Fruit fly (Drosophila melanogaster): ENCODE results near the gene B4.

Gene B4

DNA sequence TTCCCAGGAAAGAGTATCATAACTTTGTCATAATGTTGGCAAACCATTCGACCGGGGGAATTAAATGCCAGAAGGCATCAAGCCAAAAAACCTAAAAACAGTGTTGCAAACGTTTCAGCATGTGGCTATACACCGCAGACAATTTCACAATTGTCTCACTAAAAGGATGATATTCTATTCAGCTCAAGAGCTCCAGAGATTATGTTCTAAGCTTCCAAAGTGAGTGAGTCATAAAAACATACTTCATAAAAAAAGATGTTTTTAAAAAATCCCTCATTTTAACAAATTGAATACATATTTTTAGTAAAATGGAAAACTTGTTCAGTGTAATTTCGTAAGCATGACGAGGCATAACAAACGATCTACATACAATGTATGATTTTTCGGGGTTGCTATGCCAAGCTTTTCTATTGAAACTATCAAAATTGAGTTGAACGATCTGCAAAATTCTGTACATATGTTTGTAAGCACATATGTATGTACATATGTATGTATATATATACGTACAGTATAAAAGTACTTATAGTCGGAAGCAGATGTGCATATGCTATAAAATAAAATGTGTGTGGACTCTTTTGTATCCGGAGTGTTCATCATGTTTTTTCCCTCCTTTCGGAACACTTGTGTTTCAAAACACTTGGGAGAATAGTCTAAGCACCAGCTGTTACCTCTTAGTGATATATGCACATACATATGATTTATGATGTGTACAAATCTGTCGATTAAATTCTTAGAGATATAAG, 34.0 kb downstream of the B4 start (continued):
- TF ChIP-seq caup (GFP tag; optimal IDR thresholded peaks at IDR 0.05; ENCODE audit: severe bottlenecking) (peak; percentile 50), Dek (tag; optimal IDR thresholded peaks at IDR 0.05) (peak; percentile 67), CG17829 (tag; optimal IDR thresholded peaks at IDR 0.05) (peak; percentile 78), CG17802 (tag; optimal IDR thresholded peaks at IDR 0.05) (peak; percentile 66), Dbx (GFP tag; IDR thresholded peaks at IDR 0.05) (peak; percentile 34; the same call in 2 of the 3 replicates), gro (GFP tag; optimal IDR thresholded peaks at IDR 0.05) (peak; percentile 80), CG10267 (tag; optimal IDR thresholded peaks at IDR 0.05) (peak; percentile 69), kay (GFP tag; optimal IDR thresholded peaks at IDR 0.05) (peak; percentile 69), CG4424 (GFP tag; optimal IDR thresholded peaks at IDR 0.05) (peak; percentile 82), abd-A (tag; optimal IDR thresholded peaks at IDR 0.05) (no peak), Dfd (GFP tag; optimal IDR thresholded peaks at IDR 0.05) (no peak), al (GFP tag; IDR thresholded peaks at IDR 0.05) (peak; percentile 82), fd96Cb (tag; optimal IDR thresholded peaks at IDR 0.05) (peak; percentile 69), CG31224 (GFP tag; IDR thresholded peaks at IDR 0.05) (peak; percentile 77), Side (GFP tag; optimal IDR thresholded peaks at IDR 0.05) (peak; percentile 73), Doc2 (GFP tag; IDR thresholded peaks at IDR 0.05) (no peak; the same call in 1 of the 2 replicates), CG30431 (GFP tag; optimal IDR thresholded peaks at IDR 0.05) (peak; percentile 44), crol (GFP tag; IDR thresholded peaks at IDR 0.05) (no peak), tll (GFP tag; optimal IDR thresholded peaks at IDR 0.05) (no peak), sob (GFP tag; IDR thresholded peaks at IDR 0.05) (peak; percentile 42), CG1792 (GFP tag; optimal IDR thresholded peaks at IDR 0.05) (peak; percentile 83), vvl (GFP tag; IDR thresholded peaks at IDR 0.05) (peak; percentile 53), CG6854 (GFP tag; optimal IDR thresholded peaks at IDR 0.05) (no peak), D19B (GFP tag; optimal IDR thresholded peaks at IDR 0.05) (peak; percentile 40), CG10274 (GFP tag; optimal IDR thresholded peaks at IDR 0.05) (peak; percentile 50), gcm2 (GFP tag; optimal IDR thresholded peaks at IDR 0.05) (peak; percentile 15), CG7271 (tag; optimal IDR thresholded peaks at IDR 0.05) (no peak), CG2120 (GFP tag; optimal IDR thresholded peaks at IDR 0.05) (peak; percentile 65), CG8478 (optimal IDR thresholded peaks at IDR 0.05) (no peak), wor (GFP tag; IDR thresholded peaks at IDR 0.05) (peak; percentile 41), zfh1 (GFP tag; IDR thresholded peaks at IDR 0.05) (peak; percentile 64), lbe (GFP tag; optimal IDR thresholded peaks at IDR 0.05) (no peak), CG14441 (GFP tag; IDR thresholded peaks at IDR 0.05) (peak; percentile 88), sens-2 (GFP tag; IDR thresholded peaks at IDR 0.05) (no peak), Hr3 (GFP tag; optimal IDR thresholded peaks at IDR 0.05) (peak; percentile 49), NFAT (GFP tag; IDR thresholded peaks at IDR 0.05) (peak; percentile 66), CG6683 (GFP tag; optimal IDR thresholded peaks at IDR 0.05) (no peak), CG13424 (tag; optimal IDR thresholded peaks at IDR 0.05) (peak; percentile 45), ems (GFP tag; optimal IDR thresholded peaks at IDR 0.05) (peak; percentile 82), CG17568 (GFP tag; optimal IDR thresholded peaks at IDR 0.05) (peak; percentile 65), CG18476 (GFP tag; optimal IDR thresholded peaks at IDR 0.05) (peak; percentile 76), CG42726 (GFP tag; IDR thresholded peaks at IDR 0.05; ENCODE audit: partially characterized antibody) (no peak), CG1529 (GFP tag; optimal IDR thresholded peaks at IDR 0.05) (no peak), Eip74EF (GFP tag; optimal IDR thresholded peaks at IDR 0.05) (peak in 1 of 2 experiments; percentile 70), so (GFP tag; IDR thresholded peaks at IDR 0.05) (peak; percentile 74; the same call in 2 of the 3 replicates), bcd (GFP tag; optimal IDR thresholded peaks at IDR 0.05) (peak; percentile 79), rib (GFP tag; IDR thresholded peaks at IDR 0.05) (0 out of 2 replicates have a peak, but pooled peaks have one; percentile 11), CG9817 (tag; optimal IDR thresholded peaks at IDR 0.05) (peak; percentile 25), ranshi (GFP tag; IDR thresholded peaks at IDR 0.05) (peak; percentile 82)

All from whole organism, embryonic.